Fruit fly (Drosophila melanogaster): Measurements from ENCODE around the gene CG11322.
A peak's percentile ranks its signal among the peaks of the same experiment; 100 is the strongest.

Gene CG11322

dm6 chr2L:6773645-6774044 is 14.2 kb upstream of the CG11322 start, which contains the start of gene CG17378 (continued):
- 0 out of 2 replicates have a peak, but pooled peaks have one; percentile 30 for TF ChIP-seq Dref (GFP tag; IDR thresholded peaks at IDR 0.05)
- TF ChIP-seq zfh1 (GFP tag; IDR thresholded peaks at IDR 0.05), result no peak
- no peak for TF ChIP-seq CG10147 (GFP tag; optimal IDR thresholded peaks at IDR 0.05)
- TF ChIP-seq CG7372 (GFP tag; IDR thresholded peaks at IDR 0.05), result no peak
- no peak for TF ChIP-seq lab (GFP tag; optimal IDR thresholded peaks at IDR 0.05)
- no peak for TF ChIP-seq ham (GFP tag; IDR thresholded peaks at IDR 0.05)
- TF ChIP-seq pfk (GFP tag; optimal IDR thresholded peaks at IDR 0.05), result no peak
- no peak for TF ChIP-seq hkb (optimal IDR thresholded peaks at IDR 0.05)
- TF ChIP-seq hkb (GFP tag; IDR thresholded peaks at IDR 0.05), result no peak
- TF ChIP-seq Myb (GFP tag; optimal IDR thresholded peaks at IDR 0.05), result no peak
- TF ChIP-seq CG6654 (GFP tag; optimal IDR thresholded peaks at IDR 0.05), result no peak
- TF ChIP-seq Hsf (GFP tag; optimal IDR thresholded peaks at IDR 0.05), result no peak
- peak; percentile 47 for TF ChIP-seq CG13287 (GFP tag; IDR thresholded peaks at IDR 0.05; ENCODE audit: partially characterized antibody)
- no peak for TF ChIP-seq CG13123 (GFP tag; optimal IDR thresholded peaks at IDR 0.05)
- no peak for TF ChIP-seq knrl (GFP tag; IDR thresholded peaks at IDR 0.05; ENCODE audit: partially characterized antibody)
- no peak for TF ChIP-seq CG15601 (tag; optimal IDR thresholded peaks at IDR 0.05)
- TF ChIP-seq pzg (GFP tag; optimal IDR thresholded peaks at IDR 0.05), result peak; percentile 24
- 0 out of 4 replicates have a peak, but pooled peaks have one; percentile 11 for TF ChIP-seq Dll (GFP tag; IDR thresholded peaks at IDR 0.05; ENCODE audit: partially characterized antibody)
- TF ChIP-seq hbn (GFP tag; IDR thresholded peaks at IDR 0.05; ENCODE audit: partially characterized antibody), result 0 out of 2 replicates have a peak, but pooled peaks have one; percentile 15
- no peak for TF ChIP-seq CG8290 (GFP tag; optimal IDR thresholded peaks at IDR 0.05)
- TF ChIP-seq CG8290 (tag; optimal IDR thresholded peaks at IDR 0.05), result no peak
- TF ChIP-seq CG34422 (GFP tag; IDR thresholded peaks at IDR 0.05), result peak; percentile 62; the same call in 1 of the 3 replicates
- TF ChIP-seq CG13894 (tag; optimal IDR thresholded peaks at IDR 0.05), result no peak
- no peak for TF ChIP-seq Lhr (GFP tag; optimal IDR thresholded peaks at IDR 0.05)
- TF ChIP-seq CG17829 (tag; optimal IDR thresholded peaks at IDR 0.05), result no peak
- 0 out of 2 replicates have a peak, but pooled peaks have one; percentile 28 for TF ChIP-seq sna (GFP tag; IDR thresholded peaks at IDR 0.05; ENCODE audit: partially characterized antibody)
- TF ChIP-seq CG3995 (GFP tag; optimal IDR thresholded peaks at IDR 0.05), result no peak
- TF ChIP-seq exex (tag; optimal IDR thresholded peaks at IDR 0.05), result no peak
- TF ChIP-seq kni (GFP tag; optimal IDR thresholded peaks at IDR 0.05), result no peak
- no peak for TF ChIP-seq pho (GFP tag; optimal IDR thresholded peaks at IDR 0.05)
- no peak for TF ChIP-seq CG15011 (GFP tag; optimal IDR thresholded peaks at IDR 0.05)
- TF ChIP-seq CG7271 (tag; optimal IDR thresholded peaks at IDR 0.05), result no peak
- peak; percentile 80 for TF ChIP-seq CTCF (GFP tag; optimal IDR thresholded peaks at IDR 0.05)
- TF ChIP-seq CG33557 (GFP tag; optimal IDR thresholded peaks at IDR 0.05), result no peak
- no peak for TF ChIP-seq ken (GFP tag; IDR thresholded peaks at IDR 0.05)
- no peak for TF ChIP-seq CG33213 (GFP tag; optimal IDR thresholded peaks at IDR 0.05)
- peak; percentile 42; the same call in 1 of the 2 replicates for TF ChIP-seq unc-4 (GFP tag; IDR thresholded peaks at IDR 0.05; ENCODE audit: partially characterized antibody)
- no peak for TF ChIP-seq CG4328 (GFP tag; optimal IDR thresholded peaks at IDR 0.05)
- TF ChIP-seq NK7.1 (GFP tag; optimal IDR thresholded peaks at IDR 0.05), result no peak
- peak; percentile 75 for TF ChIP-seq Deaf1 (tag; optimal IDR thresholded peaks at IDR 0.05)
- peak; percentile 46; the same call in 1 of the 3 replicates for TF ChIP-seq sr (GFP tag; IDR thresholded peaks at IDR 0.05)
- TF ChIP-seq dimm (GFP tag; IDR thresholded peaks at IDR 0.05), result no peak
- TF ChIP-seq slou (GFP tag; optimal IDR thresholded peaks at IDR 0.05), result no peak
- no peak for TF ChIP-seq CG13424 (tag; optimal IDR thresholded peaks at IDR 0.05)
- no peak for TF ChIP-seq CG2875 (GFP tag; optimal IDR thresholded peaks at IDR 0.05)
- no peak for TF ChIP-seq dmrt11E (tag; optimal IDR thresholded peaks at IDR 0.05)
- TF ChIP-seq Camta (GFP tag; optimal IDR thresholded peaks at IDR 0.05), result no peak
- TF ChIP-seq CG8924 (tag; optimal IDR thresholded peaks at IDR 0.05), result no peak
- TF ChIP-seq CG17385 (GFP tag; optimal IDR thresholded peaks at IDR 0.05), result no peak
- no peak for TF ChIP-seq az2 (GFP tag; optimal IDR thresholded peaks at IDR 0.05)
- TF ChIP-seq Mes4 (GFP tag; optimal IDR thresholded peaks at IDR 0.05), result no peak
- TF ChIP-seq CG11695 (GFP tag; IDR thresholded peaks at IDR 0.05), result no peak

Data from whole organism, embryonic.